Fruit fly (Drosophila melanogaster): ENCODE data around the gene InR.

DNA sequence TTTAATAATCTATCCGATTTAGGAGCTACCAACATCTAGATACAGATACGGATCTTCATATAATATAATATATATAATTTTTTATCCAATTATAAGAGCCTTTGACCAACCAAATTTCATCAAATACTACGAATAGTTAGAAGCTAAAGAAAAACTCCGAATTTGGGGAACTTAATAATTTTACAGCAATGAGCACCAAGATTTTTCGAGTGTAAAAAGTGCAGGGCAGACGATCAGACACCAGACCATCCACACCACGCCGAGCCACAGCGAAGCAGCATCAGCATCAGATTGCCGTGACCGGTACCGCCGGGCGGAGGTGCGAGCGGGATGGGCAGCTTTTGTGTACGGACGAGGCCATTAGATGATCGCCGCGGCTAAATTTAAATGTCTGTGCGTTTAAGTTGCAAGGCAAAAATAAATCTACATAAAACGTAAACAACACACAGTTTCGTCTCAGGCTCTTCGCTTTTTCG lies 24.7 kb downstream of the InR start:
- TF ChIP-seq psq (GFP tag; optimal IDR thresholded peaks at IDR 0.05) (no peak), Jra (GFP tag; optimal IDR thresholded peaks at IDR 0.05) (no peak), br (GFP tag; optimal IDR thresholded peaks at IDR 0.05) (no peak), usp (GFP tag; optimal IDR thresholded peaks at IDR 0.05) (no peak), Hr78 (GFP tag; optimal IDR thresholded peaks at IDR 0.05) (no peak)

Measured in whole organism, wandering third instar larva.